Worm (Caenorhabditis elegans) whole organism, late embryonic: ENCODE results near the gene mex-1.

Source experiments
- C38D4.7 ChIP-seq: fragments of 200-800 bp; sonication (Bioruptor generic); optimal IDR thresholded peaks from 2 replicates; lab custom pipeline; 2018; ENCODE audit warnings: mild to moderate bottlenecking, missing genetic modification characterization, moderate library complexity, missing compliant biosample characterization
- ama-1 ChIP-seq: fragments of 150-350 bp; optimal IDR thresholded peaks from 2 replicates; lab custom pipeline; 2014
- ceh-18 ChIP-seq: sonication (generic microtip); optimal IDR thresholded peaks from 2 replicates; lab custom pipeline; 2016; ENCODE audit warnings: missing genetic modification characterization, missing compliant biosample characterization
- ceh-22 ChIP-seq: sonication (generic microtip); optimal IDR thresholded peaks from 2 replicates; lab custom pipeline; 2017; ENCODE audit warnings: missing biosample characterization, missing genetic modification characterization
- ceh-9 ChIP-seq: sonication (generic microtip); optimal IDR thresholded peaks from 2 replicates; lab custom pipeline; 2016; ENCODE audit warnings: mild to moderate bottlenecking, missing genetic modification characterization, inconsistent platforms, missing compliant biosample characterization
- elt-2 ChIP-seq: sonication (generic microtip); optimal IDR thresholded peaks from 2 replicates; lab custom pipeline; 2016; ENCODE audit warnings: missing genetic modification reagents, missing genetic modification characterization, missing compliant biosample characterization
- fax-1 ChIP-seq: sonication (generic microtip); optimal IDR thresholded peaks from 2 replicates; lab custom pipeline; 2016; ENCODE audit warnings: missing genotype, missing genetic modification characterization, missing compliant biosample characterization
- nhr-11 ChIP-seq: fragments of 150-350 bp; optimal IDR thresholded peaks from 2 replicates; lab custom pipeline; 2014; ENCODE audit warnings: missing biosample characterization, missing genetic modification characterization
- pha-4 ChIP-seq: fragments of 150-350 bp; optimal IDR thresholded peaks from 2 replicates; lab custom pipeline; 2018; ENCODE audit warnings: missing biosample characterization, missing genetic modification reagents, missing genetic modification characterization
- pqm-1 ChIP-seq: sonication (generic microtip); optimal IDR thresholded peaks from 2 replicates; lab custom pipeline; 2016; ENCODE audit warnings: missing genetic modification characterization, missing compliant biosample characterization
- rnt-1 ChIP-seq: sonication (generic microtip); optimal IDR thresholded peaks from 2 replicates; lab custom pipeline; 2016; ENCODE audit warnings: missing genetic modification characterization, missing compliant biosample characterization
- sdc-2 ChIP-seq: sonication (generic microtip); optimal IDR thresholded peaks from 2 replicates; lab custom pipeline; 2016; ENCODE audit warnings: missing genotype, missing genetic modification characterization, missing compliant biosample characterization

- no peak for TF ChIP-seq pqm-1 (tag; lab: Kevin White, UChicago)
- no peak for TF ChIP-seq ceh-9 (tag; lab: Kevin White, UChicago)
- TF ChIP-seq nhr-11 (tag; lab: Kevin White, UChicago) = no peak
- TF ChIP-seq C38D4.7 = no peak
- no peak for TF ChIP-seq rnt-1
- no peak for TF ChIP-seq elt-2 (tag; lab: Kevin White, UChicago)
- TF ChIP-seq ama-1 (lab: Kevin White, UChicago) = peak; percentile 73
- TF ChIP-seq ceh-22 (tag; lab: Kevin White, UChicago) = no peak
- TF ChIP-seq fax-1 (tag; lab: Kevin White, UChicago) = no peak
- no peak for TF ChIP-seq pha-4 (tag; lab: Kevin White, UChicago)
- no peak for TF ChIP-seq sdc-2 (tag; lab: Kevin White, UChicago)
- no peak for TF ChIP-seq ceh-18 (tag; lab: Kevin White, UChicago)
Measured at ce11 chrII:11977363-11977762, 8.9 kb downstream of the mex-1 start, which contains the start of gene Y17G7B.21.
